Fruit fly (Drosophila melanogaster) whole organism, embryonic: Measurements from ENCODE around the gene Cad89D.

Source experiments
- CG11398 ChIP-seq: fragments of 200-800 bp; sonication (Bioruptor generic); optimal IDR thresholded peaks from 2 replicates; lab custom pipeline; 2016; ENCODE audit warnings: missing biosample characterization, missing genetic modification characterization
- CG12391 ChIP-seq: fragments of 200-800 bp; sonication (Bioruptor generic); optimal IDR thresholded peaks from 3 replicates; lab custom pipeline; 2018; ENCODE audit warnings: missing biosample characterization, mild to moderate bottlenecking, missing genetic modification characterization, moderate library complexity
- CG14860 ChIP-seq: fragments of 200-800 bp; sonication (Bioruptor generic); IDR thresholded peaks from 3 replicates; pipeline ENCODE4 v1.3.6; 2022; ENCODE audit warnings: missing biosample characterization, missing genetic modification characterization; ENCODE audit not compliant: partially characterized antibody
- CG17385 ChIP-seq: fragments of 200-800 bp; sonication (Bioruptor generic); optimal IDR thresholded peaks from 3 replicates; lab custom pipeline; 2018; ENCODE audit warnings: missing biosample characterization, mild to moderate bottlenecking, missing genetic modification characterization
- CG17612 ChIP-seq: fragments of 200-800 bp; sonication (Bioruptor generic); IDR thresholded peaks from 2 replicates; pipeline ENCODE4 v1.3.6; 2022; ENCODE audit warnings: missing biosample characterization, missing genetic modification characterization
- CG18262 ChIP-seq: fragments of 200-800 bp; optimal IDR thresholded peaks from 3 replicates; lab custom pipeline; 2019; ENCODE audit warnings: missing biosample characterization, mild to moderate bottlenecking, missing genetic modification characterization, moderate library complexity
- CG32772 ChIP-seq: fragments of 200-800 bp; sonication (Bioruptor generic); IDR thresholded peaks from 2 replicates; pipeline ENCODE4 v1.3.6; 2022; ENCODE audit warnings: missing biosample characterization, missing genetic modification characterization
- CG6254 ChIP-seq: fragments of 200-800 bp; sonication (Bioruptor generic); optimal IDR thresholded peaks from 3 replicates; lab custom pipeline; 2017; ENCODE audit warnings: mild to moderate bottlenecking, missing biosample characterization, missing genetic modification reagents, missing genetic modification characterization
- CG6813 ChIP-seq: fragments of 200-800 bp; sonication (Bioruptor generic); optimal IDR thresholded peaks from 2 replicates; lab custom pipeline; 2017; ENCODE audit warnings: missing biosample characterization, missing genetic modification characterization, mild to moderate bottlenecking, moderate library complexity, missing genetic modification reagents
- CG6854 ChIP-seq: fragments of 200-800 bp; sonication (Bioruptor generic); optimal IDR thresholded peaks from 3 replicates; lab custom pipeline; 2017; ENCODE audit warnings: missing biosample characterization, mild to moderate bottlenecking, missing genetic modification characterization
- CG8359 ChIP-seq: fragments of 200-800 bp; sonication (Bioruptor generic); optimal IDR thresholded peaks from 2 replicates; lab custom pipeline; 2017; ENCODE audit warnings: missing biosample characterization, mild to moderate bottlenecking, missing genetic modification characterization, borderline replicate concordance
- Ets65A ChIP-seq: fragments of 200-800 bp; sonication (Bioruptor generic); peaks from one replicate; lab custom pipeline; 2016; ENCODE audit warnings: missing biosample characterization, missing genetic modification characterization
- Hsf ChIP-seq: fragments of 200-800 bp; sonication (Bioruptor generic); optimal IDR thresholded peaks from 3 replicates; lab custom pipeline; 2016; ENCODE audit warnings: missing biosample characterization, missing genetic modification characterization
- Kr ChIP-seq: fragments of 200-800 bp; sonication (Bioruptor generic); optimal IDR thresholded peaks from 2 replicates; lab custom pipeline; 2017; ENCODE audit warnings: missing biosample characterization, mild to moderate bottlenecking, missing genetic modification characterization
- Lhr ChIP-seq: fragments of 200-800 bp; sonication (Bioruptor generic); optimal IDR thresholded peaks from 3 replicates; lab custom pipeline; 2017; ENCODE audit warnings: mild to moderate bottlenecking, missing biosample characterization, missing genetic modification reagents, missing genetic modification characterization
- MBD-R2 ChIP-seq: fragments of 200-800 bp; sonication (Bioruptor generic); IDR thresholded peaks from 2 replicates; pipeline ENCODE4 v1.3.6; 2022; ENCODE audit warnings: missing biosample characterization, missing genetic modification characterization
- Med ChIP-seq: fragments of 200-800 bp; sonication (Bioruptor generic); peaks from one replicate; lab custom pipeline; 2016; ENCODE audit warnings: missing biosample characterization, missing genetic modification characterization, mild to moderate bottlenecking, inconsistent platforms, moderate library complexity
- Myb ChIP-seq: fragments of 200-800 bp; sonication (Bioruptor generic); optimal IDR thresholded peaks from 2 replicates; lab custom pipeline; 2016; ENCODE audit warnings: missing biosample characterization, missing genetic modification characterization
- Sry-δ ChIP-seq: fragments of 200-800 bp; sonication (Bioruptor generic); optimal IDR thresholded peaks from 2 replicates; lab custom pipeline; 2016; ENCODE audit warnings: missing biosample characterization, missing genetic modification characterization
- Ssrp ChIP-seq: fragments of 200-800 bp; sonication (Bioruptor generic); optimal IDR thresholded peaks from 2 replicates; lab custom pipeline; 2018; ENCODE audit warnings: missing biosample characterization, mild to moderate bottlenecking, missing genetic modification characterization, moderate library complexity
- Stat92E ChIP-seq, 3 experiments: fragments of >200 bp in 2 of 3; fragments of 200-800 bp in 1 of 3; sonication (Bioruptor generic) in 1 of 3; optimal IDR thresholded peaks; 2 replicates each; lab custom pipeline; 2017 to 2019; ENCODE audit warnings: missing biosample characterization in 3 of 3, missing genetic modification characterization in 3 of 3, mild to moderate bottlenecking in 1 of 3, moderate library complexity in 1 of 3
- TFAM ChIP-seq: fragments of 200-800 bp; sonication (Bioruptor generic); optimal IDR thresholded peaks from 2 replicates; lab custom pipeline; 2017; ENCODE audit warnings: missing biosample characterization, missing genetic modification characterization, inconsistent platforms
- Xrp1 ChIP-seq: fragments of 200-800 bp; sonication (Bioruptor generic); IDR thresholded peaks from 2 replicates; pipeline ENCODE4 v1.3.6; 2022; ENCODE audit warnings: missing biosample characterization, missing genetic modification characterization
- cato ChIP-seq: fragments of 200-800 bp; sonication (Bioruptor generic); optimal IDR thresholded peaks from 2 replicates; lab custom pipeline; 2016; ENCODE audit warnings: missing biosample characterization, missing genetic modification characterization, borderline replicate concordance
- chm ChIP-seq: fragments of 200-800 bp; sonication (Bioruptor generic); IDR thresholded peaks from 2 replicates; pipeline ENCODE4 v1.3.6; 2022; ENCODE audit warnings: missing biosample characterization, missing genetic modification characterization
- crp ChIP-seq, 2 experiments: fragments of 200-800 bp; sonication (Bioruptor generic); optimal IDR thresholded peaks; 2 replicates in 1 of 2; 3 replicates in 1 of 2; lab custom pipeline; 2017; ENCODE audit warnings: missing biosample characterization in 2 of 2, missing genetic modification characterization in 2 of 2, mild to moderate bottlenecking in 1 of 2, moderate library complexity in 1 of 2
- dpn ChIP-seq, 2 experiments: fragments of 200-800 bp; sonication (Bioruptor generic); optimal IDR thresholded peaks; 3 replicates each; lab custom pipeline; 2016; ENCODE audit warnings: missing biosample characterization in 2 of 2, missing genetic modification characterization in 2 of 2
- ems ChIP-seq: fragments of 200-800 bp; sonication (Bioruptor generic); optimal IDR thresholded peaks from 3 replicates; lab custom pipeline; 2016; ENCODE audit warnings: missing biosample characterization, missing genetic modification characterization
- en ChIP-seq: fragments of 200-800 bp; sonication (Bioruptor generic); optimal IDR thresholded peaks from 2 replicates; lab custom pipeline; 2016; ENCODE audit warnings: missing biosample characterization, missing genetic modification characterization
- esg ChIP-seq: fragments of 200-800 bp; sonication (Bioruptor generic); conservative IDR thresholded peaks from 2 replicates; pipeline ENCODE4 v1.3.6; 2022; ENCODE audit warnings: missing biosample characterization, missing genetic modification characterization
- fd3F ChIP-seq: fragments of 200-800 bp; sonication (Bioruptor generic); optimal IDR thresholded peaks from 2 replicates; lab custom pipeline; 2018; ENCODE audit warnings: missing biosample characterization, mild to moderate bottlenecking, missing genetic modification characterization, moderate library complexity
- fu2 ChIP-seq: fragments of 200-800 bp; sonication (Bioruptor generic); optimal IDR thresholded peaks from 2 replicates; lab custom pipeline; 2016; ENCODE audit warnings: missing biosample characterization, missing genetic modification characterization
- gce ChIP-seq: fragments of 200-800 bp; sonication (Bioruptor generic); IDR thresholded peaks from 3 replicates; pipeline ENCODE4 v1.3.6; 2022; ENCODE audit warnings: missing biosample characterization, missing genetic modification characterization
- hth ChIP-seq: fragments of >200 bp; optimal IDR thresholded peaks from 2 replicates; lab custom pipeline; 2017; ENCODE audit warnings: inconsistent platforms
- ind ChIP-seq: fragments of 200-800 bp; sonication (Bioruptor generic); optimal IDR thresholded peaks from 3 replicates; lab custom pipeline; 2016; ENCODE audit warnings: missing biosample characterization, missing genetic modification characterization
- jing ChIP-seq: fragments of 200-800 bp; sonication (Bioruptor generic); optimal IDR thresholded peaks from 2 replicates; lab custom pipeline; 2018; ENCODE audit warnings: missing biosample characterization, mild to moderate bottlenecking, missing genetic modification characterization
- knrl ChIP-seq: fragments of 200-800 bp; sonication (Bioruptor generic); IDR thresholded peaks from 3 replicates; pipeline ENCODE4 v1.3.6; 2022; ENCODE audit warnings: missing biosample characterization, missing genetic modification characterization; ENCODE audit not compliant: partially characterized antibody
- mam ChIP-seq: fragments of 200-800 bp; sonication (Bioruptor generic); optimal IDR thresholded peaks from 3 replicates; lab custom pipeline; 2016; ENCODE audit warnings: missing biosample characterization, missing genetic modification characterization
- nmo ChIP-seq: fragments of 200-800 bp; sonication (Bioruptor generic); optimal IDR thresholded peaks from 2 replicates; lab custom pipeline; 2018; ENCODE audit warnings: missing biosample characterization, mild to moderate bottlenecking, missing genetic modification characterization, moderate library complexity
- pan ChIP-seq, 4 experiments: fragments of >200 bp in 3 of 4; fragments of 200-800 bp in 1 of 4; sonication (Bioruptor generic) in 1 of 4; optimal IDR thresholded peaks in 3 of 4; IDR thresholded peaks in 1 of 4; 2 replicates each; pipeline versions ENCODE4 v1.3.6 to Lab custom; 2017 to 2022; ENCODE audit warnings: missing biosample characterization in 2 of 4, missing genetic modification characterization in 2 of 4, mixed read lengths in 1 of 4
- pnt ChIP-seq: fragments of 200-800 bp; sonication (Bioruptor generic); optimal IDR thresholded peaks from 3 replicates; lab custom pipeline; 2016; ENCODE audit warnings: missing biosample characterization, missing genetic modification characterization
- psq ChIP-seq: fragments of 200-800 bp; sonication (Bioruptor generic); optimal IDR thresholded peaks from 2 replicates; lab custom pipeline; 2017; ENCODE audit warnings: missing biosample characterization, missing genetic modification characterization
- rib ChIP-seq: fragments of 200-800 bp; sonication (Bioruptor generic); IDR thresholded peaks from 2 replicates; pipeline ENCODE4 v1.3.6; 2022; ENCODE audit warnings: missing biosample characterization, missing genetic modification characterization
- salm ChIP-seq: fragments of 200-800 bp; sonication (Bioruptor generic); optimal IDR thresholded peaks from 2 replicates; lab custom pipeline; 2018; ENCODE audit warnings: missing biosample characterization, mild to moderate bottlenecking, missing genetic modification characterization
- sd ChIP-seq: fragments of 200-800 bp; sonication (Bioruptor generic); optimal IDR thresholded peaks from 3 replicates; lab custom pipeline; 2018; ENCODE audit warnings: missing biosample characterization, mild to moderate bottlenecking, missing genetic modification characterization, moderate library complexity
- sim ChIP-seq: fragments of 200-800 bp; sonication (Bioruptor generic); IDR thresholded peaks from 2 replicates; pipeline ENCODE4 v1.3.6; 2022; ENCODE audit warnings: missing biosample characterization, missing genetic modification characterization
- stc ChIP-seq: fragments of 200-800 bp; sonication (Bioruptor generic); IDR thresholded peaks from 2 replicates; pipeline ENCODE4 v1.3.6; 2022; ENCODE audit warnings: missing biosample characterization, missing genetic modification characterization
- sug ChIP-seq: fragments of 200-800 bp; optimal IDR thresholded peaks from 2 replicates; lab custom pipeline; 2019; ENCODE audit warnings: missing biosample characterization, mild to moderate bottlenecking, missing genetic modification characterization, moderate library complexity
- vfl ChIP-seq: fragments of 200-800 bp; sonication (Bioruptor generic); optimal IDR thresholded peaks from 2 replicates; lab custom pipeline; 2016; ENCODE audit warnings: missing biosample characterization, missing genetic modification characterization
- wor ChIP-seq: fragments of 200-800 bp; sonication (Bioruptor generic); IDR thresholded peaks from 2 replicates; pipeline ENCODE4 v1.3.6; 2022; ENCODE audit warnings: missing biosample characterization, missing genetic modification characterization

Gene Cad89D

dm6 chr3R:16442937-16443336 is 52.3 kb downstream of the Cad89D start, which contains the start of the genes Ttc1 and CG14882 (continued):
- TF ChIP-seq crp (GFP tag; optimal IDR thresholded peaks at IDR 0.05; lab: Kevin White, UChicago) (peak in 1 of 2 experiments; percentile 57), Sry-δ (GFP tag; lab: Kevin White, UChicago) (peak; percentile 49), Med (peak; percentile 97), sim (GFP tag; lab: Robert Waterston, UW) (peak; percentile 47; the same call in 1 of the 2 replicates), TFAM (GFP tag; lab: Kevin White, UChicago) (peak; percentile 1), CG18262 (tag; lab: Kevin White, UChicago) (peak; percentile 81), CG6813 (GFP tag; lab: Kevin White, UChicago) (peak; percentile 70), CG12391 (tag; lab: Kevin White, UChicago) (peak; percentile 91), CG32772 (GFP tag; lab: Robert Waterston, UW) (peak; percentile 72), pan (optimal IDR thresholded peaks at IDR 0.05; lab: Kevin White, UChicago) (no peak), pan (GFP tag; optimal IDR thresholded peaks at IDR 0.05 in 1 of 2, IDR thresholded peaks at IDR 0.05 in 1 of 2) (peak in 1 of 2 experiments; percentile 81), Stat92E (GFP tag; optimal IDR thresholded peaks at IDR 0.05; lab: Kevin White, UChicago) (peak in 1 of 3 experiments; percentile 17), sd (tag; lab: Kevin White, UChicago) (no peak), MBD-R2 (peak; percentile 93), CG14860 (GFP tag; lab: Robert Waterston, UW) (0 out of 3 replicates have a peak, but pooled peaks have one; percentile 6), vfl (GFP tag; lab: Kevin White, UChicago) (peak; percentile 84), mam (peak; percentile 84), CG6854 (GFP tag; lab: Kevin White, UChicago) (peak; percentile 12), Hsf (GFP tag; lab: Kevin White, UChicago) (peak; percentile 90), CG6254 (no peak), en (GFP tag; lab: Kevin White, UChicago) (peak; percentile 78), sug (peak; percentile 81), CG17612 (GFP tag; lab: Robert Waterston, UW) (no peak), jing (GFP tag; lab: Kevin White, UChicago) (peak; percentile 25), Ets65A (GFP tag; lab: Kevin White, UChicago) (peak; percentile 94), Myb (peak; percentile 73), fd3F (GFP tag; lab: Kevin White, UChicago) (peak; percentile 73), wor (peak; percentile 84), salm (tag; lab: Kevin White, UChicago) (peak; percentile 50), chm (peak; percentile 25; the same call in 1 of the 2 replicates), rib (GFP tag; lab: Robert Waterston, UW) (peak; percentile 80), Xrp1 (GFP tag; lab: Robert Waterston, UW) (peak; percentile 77), esg (GFP tag; lab: Robert Waterston, UW) (peak; percentile 85), Ssrp (peak; percentile 75), psq (GFP tag; lab: Kevin White, UChicago) (peak; percentile 68), ems (GFP tag; lab: Kevin White, UChicago) (peak; percentile 73), fu2 (GFP tag; lab: Kevin White, UChicago) (peak; percentile 84), hth (no peak), cato (peak; percentile 82), stc (peak; percentile 76), nmo (GFP tag; lab: Kevin White, UChicago) (peak; percentile 81), Kr (GFP tag; lab: Kevin White, UChicago) (no peak), CG17385 (GFP tag; lab: Kevin White, UChicago) (peak; percentile 84), dpn (GFP tag; optimal IDR thresholded peaks at IDR 0.05; lab: Kevin White, UChicago) (peak; percentile 84 to 91), ind (GFP tag; lab: Kevin White, UChicago) (peak; percentile 85), CG11398 (GFP tag; lab: Kevin White, UChicago) (peak; percentile 49), knrl (GFP tag; lab: Robert Waterston, UW) (peak; percentile 36; the same call in 2 of the 3 replicates), Lhr (GFP tag; lab: Kevin White, UChicago) (peak; percentile 48), CG8359 (GFP tag; lab: Kevin White, UChicago) (no peak), pnt (GFP tag; lab: Kevin White, UChicago) (peak; percentile 73), gce (peak; percentile 13; the same call in 1 of the 3 replicates)
